Fruit fly (Drosophila melanogaster): Measurements from ENCODE around the gene CG15386.

CG15386 gene

dm6 chr2L:2201107-2201561 is 15.9 kb downstream of the CG15386 start (continued):
- peak; percentile 63 for TF ChIP-seq CG15011 (GFP tag; optimal IDR thresholded peaks at IDR 0.05)
- peak; percentile 88 for TF ChIP-seq CG11504 (tag; optimal IDR thresholded peaks at IDR 0.05)
- TF ChIP-seq corto (GFP tag; optimal IDR thresholded peaks at IDR 0.05), result peak; percentile 42
- TF ChIP-seq HLH4C (GFP tag; IDR thresholded peaks at IDR 0.05; ENCODE audit: partially characterized antibody), result no peak
- TF ChIP-seq Meics (GFP tag; optimal IDR thresholded peaks at IDR 0.05), result peak; percentile 32
- TF ChIP-seq Ssrp (tag; optimal IDR thresholded peaks at IDR 0.05), result peak; percentile 88
- peak; percentile 45 for TF ChIP-seq Hmr (GFP tag; optimal IDR thresholded peaks at IDR 0.05)
- TF ChIP-seq CG34376 (GFP tag; optimal IDR thresholded peaks at IDR 0.05), result no peak
- peak; percentile 91 for TF ChIP-seq CG1529 (GFP tag; optimal IDR thresholded peaks at IDR 0.05)
- 0 out of 2 replicates have a peak, but pooled peaks have one; percentile 29 for TF ChIP-seq CG14014 (GFP tag; IDR thresholded peaks at IDR 0.05)
- peak; percentile 88 for TF ChIP-seq cato (GFP tag; optimal IDR thresholded peaks at IDR 0.05; ENCODE audit: borderline replicate concordance)
- peak; percentile 71 for TF ChIP-seq CG17186 (GFP tag; optimal IDR thresholded peaks at IDR 0.05)
- peak; percentile 83 for TF ChIP-seq CG1603 (tag; optimal IDR thresholded peaks at IDR 0.05)
- TF ChIP-seq her (GFP tag; optimal IDR thresholded peaks at IDR 0.05), result no peak
- TF ChIP-seq CG17612 (GFP tag; IDR thresholded peaks at IDR 0.05), result no peak
- TF ChIP-seq zfh2 (GFP tag; optimal IDR thresholded peaks at IDR 0.05), result no peak
- TF ChIP-seq tgo (GFP tag; IDR thresholded peaks at IDR 0.05), result peak; percentile 61; the same call in 2 of the 3 replicates
- TF ChIP-seq CG6791 (GFP tag; IDR thresholded peaks at IDR 0.05; ENCODE audit: partially characterized antibody), result no peak
- peak; percentile 72 for TF ChIP-seq CG33213 (GFP tag; optimal IDR thresholded peaks at IDR 0.05)
- TF ChIP-seq pum (GFP tag; optimal IDR thresholded peaks at IDR 0.05), result peak; percentile 74
- TF ChIP-seq dmrt99B (tag; optimal IDR thresholded peaks at IDR 0.05), result peak; percentile 82
- TF ChIP-seq rib (GFP tag; IDR thresholded peaks at IDR 0.05), result no peak
- TF ChIP-seq emc (GFP tag; optimal IDR thresholded peaks at IDR 0.05), result peak; percentile 8
- TF ChIP-seq CG12744 (GFP tag; optimal IDR thresholded peaks at IDR 0.05), result no peak
- TF ChIP-seq Doc2 (GFP tag; IDR thresholded peaks at IDR 0.05), result no peak
- peak; percentile 90 for TF ChIP-seq CG8388 (GFP tag; optimal IDR thresholded peaks at IDR 0.05)
- no peak for TF ChIP-seq CHES-1-like (GFP tag; optimal IDR thresholded peaks at IDR 0.05)
- TF ChIP-seq gro (GFP tag; optimal IDR thresholded peaks at IDR 0.05), result no peak
- TF ChIP-seq Asciz (GFP tag; optimal IDR thresholded peaks at IDR 0.05), result peak; percentile 95
- TF ChIP-seq so (GFP tag; IDR thresholded peaks at IDR 0.05), result peak; percentile 70; the same call in 2 of the 3 replicates
- TF ChIP-seq CG15269 (tag; optimal IDR thresholded peaks at IDR 0.05), result peak; percentile 50
- peak; percentile 98 for TF ChIP-seq sens (GFP tag)
- peak; percentile 69 for TF ChIP-seq ind (GFP tag; optimal IDR thresholded peaks at IDR 0.05)
- no peak for TF ChIP-seq ftz-f1 (GFP tag; optimal IDR thresholded peaks at IDR 0.05)
- TF ChIP-seq pb (GFP tag; optimal IDR thresholded peaks at IDR 0.05), result peak; percentile 58
- peak; percentile 81 for TF ChIP-seq slp2 (GFP tag; optimal IDR thresholded peaks at IDR 0.05)
- no peak for TF ChIP-seq B-H1 (GFP tag; IDR thresholded peaks at IDR 0.05)
- TF ChIP-seq CG16813 (GFP tag; IDR thresholded peaks at IDR 0.05; ENCODE audit: partially characterized antibody), result no peak
- no peak for TF ChIP-seq sima (GFP tag; optimal IDR thresholded peaks at IDR 0.05)
- TF ChIP-seq ac (GFP tag; optimal IDR thresholded peaks at IDR 0.05), result peak; percentile 65
- TF ChIP-seq slbo (GFP tag; IDR thresholded peaks at IDR 0.05), result 0 out of 2 replicates have a peak, but pooled peaks have one; percentile 25
- peak; percentile 49 for TF ChIP-seq esg (GFP tag; conservative IDR thresholded peaks at IDR 0.05)
- TF ChIP-seq CG15073 (GFP tag; optimal IDR thresholded peaks at IDR 0.05), result peak; percentile 22
- TF ChIP-seq Rfx (GFP tag; IDR thresholded peaks at IDR 0.05), result 0 out of 2 replicates have a peak, but pooled peaks have one; percentile 24
- TF ChIP-seq CrebB (tag; optimal IDR thresholded peaks at IDR 0.05), result peak; percentile 53
- TF ChIP-seq TFAM (GFP tag; optimal IDR thresholded peaks at IDR 0.05), result peak; percentile 67
- TF ChIP-seq CG31224 (GFP tag; IDR thresholded peaks at IDR 0.05), result no peak
- TF ChIP-seq wdn (GFP tag; IDR thresholded peaks at IDR 0.05), result no peak
- peak; percentile 48 for TF ChIP-seq maf-S (GFP tag; optimal IDR thresholded peaks at IDR 0.05)
- TF ChIP-seq Blimp-1 (GFP tag; optimal IDR thresholded peaks at IDR 0.05), result peak; percentile 91
- no peak for TF ChIP-seq CG8478 (optimal IDR thresholded peaks at IDR 0.05)

Data from whole organism, embryonic.